Worm (Caenorhabditis elegans) whole organism, midembryonic: ENCODE data around the gene Y41C4A.9.

Experiments
- cog-1 ChIP-seq: sonication (generic microtip); optimal IDR thresholded peaks from 2 replicates; lab custom pipeline; 2016; ENCODE audit warnings: missing genetic modification characterization, missing compliant biosample characterization
- flt-1 ChIP-seq: fragments of 200-800 bp; sonication (Bioruptor generic); IDR thresholded peaks from 2 replicates; pipeline ENCODE4 v1.3.6; 2022; ENCODE audit warnings: missing genetic modification characterization, missing compliant biosample characterization
- ztf-29 ChIP-seq: fragments of 200-800 bp; sonication (Bioruptor generic); IDR thresholded peaks from 2 replicates; pipeline ENCODE4 v1.3.6; 2022; ENCODE audit warnings: missing genetic modification reagents, missing genetic modification characterization, missing compliant biosample characterization

- TF ChIP-seq flt-1 (GFP tag; lab: Robert Waterston, UW) (no peak), ztf-29 (no peak), cog-1 (tag; lab: Kevin White, UChicago) (no peak)
Measured at ce11 chrIII:11750817-11751216, 32.4 kb upstream of the Y41C4A.9 start.
